Fruit fly (Drosophila melanogaster): Measurements from ENCODE around the gene CG17108.

Gene CG17108

dm6 chr2L:10694053-10694618 is at the start of gene CG17108:
CG17108 (minus strand) TSS chr2L:10694103.
- no peak for TF ChIP-seq CTCF (optimal IDR thresholded peaks at IDR 0.05)
- TF ChIP-seq CG8478 (optimal IDR thresholded peaks at IDR 0.05) = no peak

dm6 chr2L:10736993-10737756 is 43.3 kb upstream of the CG17108 start, which contains the start of the genes Vha16-5 and CG12299:
Vha16-5 (minus strand) TSS chr2L:10737043.
CG12299 (plus strand) TSS chr2L:10737345.
- no peak for TF ChIP-seq CTCF (optimal IDR thresholded peaks at IDR 0.05)

- TF ChIP-seq CTCF (optimal IDR thresholded peaks at IDR 0.05) (no peak), CG8478 (optimal IDR thresholded peaks at IDR 0.05) (no peak)
Measured at dm6 chr2L:10735923-10736322, 42.0 kb upstream of the CG17108 start, which contains the start of gene Nup107. Nup107 (minus strand) TSS chr2L:10736071.

dm6 chr2L:10732343-10732808 is 38.5 kb upstream of the CG17108 start, which contains the start of the genes EMC3 and Dpy-30L1:
EMC3 (minus strand) TSS chr2L:10732423.
Dpy-30L1 (plus strand) TSS chr2L:10732653.
- TF ChIP-seq CG8478 (optimal IDR thresholded peaks at IDR 0.05) (no peak), CTCF (optimal IDR thresholded peaks at IDR 0.05) (no peak)

dm6 chr2L:10729955-10730354 is 36.1 kb upstream of the CG17108 start, which contains the start of gene CG17118:
CG17118 (plus strand) TSS chr2L:10730255.
- TF ChIP-seq CG8478 (optimal IDR thresholded peaks at IDR 0.05) = no peak
- no peak for TF ChIP-seq CTCF (optimal IDR thresholded peaks at IDR 0.05)

- TF ChIP-seq CTCF (optimal IDR thresholded peaks at IDR 0.05) (no peak), CG8478 (optimal IDR thresholded peaks at IDR 0.05) (no peak)
Measured at dm6 chr2L:10728751-10729150, 34.8 kb upstream of the CG17108 start, which contains the start of gene CG6443. CG6443 (plus strand) TSS chr2L:10728978.

- no peak for TF ChIP-seq CG8478 (optimal IDR thresholded peaks at IDR 0.05)
- TF ChIP-seq CTCF (optimal IDR thresholded peaks at IDR 0.05) = no peak
Measured at dm6 chr2L:10723903-10724302, 30.0 kb upstream of the CG17108 start, which contains the start of gene CG6431. CG6431 (plus strand) TSS chr2L:10724203.

- TF ChIP-seq CTCF (optimal IDR thresholded peaks at IDR 0.05) = no peak
- no peak for TF ChIP-seq CG8478 (optimal IDR thresholded peaks at IDR 0.05)
Measured at dm6 chr2L:10721535-10721934, 27.6 kb upstream of the CG17108 start.

- no peak for TF ChIP-seq CTCF (optimal IDR thresholded peaks at IDR 0.05)
- no peak for TF ChIP-seq CG8478 (optimal IDR thresholded peaks at IDR 0.05)
Measured at dm6 chr2L:10711221-10711620, 17.3 kb upstream of the CG17108 start.

dm6 chr2L:10709353-10709752 is 15.4 kb upstream of the CG17108 start, which contains the start of gene Lip2:
Lip2 (minus strand) TSS chr2L:10709453.
- TF ChIP-seq CTCF (optimal IDR thresholded peaks at IDR 0.05) (no peak), CG8478 (optimal IDR thresholded peaks at IDR 0.05) (no peak)

- TF ChIP-seq CG8478 (optimal IDR thresholded peaks at IDR 0.05) = no peak
- no peak for TF ChIP-seq CTCF (optimal IDR thresholded peaks at IDR 0.05)
Measured at dm6 chr2L:10708089-10708488, 14.2 kb upstream of the CG17108 start.

dm6 chr2L:10706267-10706666 is 12.4 kb upstream of the CG17108 start:
- no peak for TF ChIP-seq CTCF (optimal IDR thresholded peaks at IDR 0.05)
- no peak for TF ChIP-seq CG8478 (optimal IDR thresholded peaks at IDR 0.05)

dm6 chr2L:10704425-10704824 is 10.5 kb upstream of the CG17108 start:
- TF ChIP-seq CG8478 (optimal IDR thresholded peaks at IDR 0.05) = no peak
- no peak for TF ChIP-seq CTCF (optimal IDR thresholded peaks at IDR 0.05)

dm6 chr2L:10703281-10703680 is 9.4 kb upstream of the CG17108 start, which contains the start of gene CG6415:
CG6415 (plus strand) TSS chr2L:10703621.
- no peak for TF ChIP-seq CTCF (optimal IDR thresholded peaks at IDR 0.05)
- TF ChIP-seq CG8478 (optimal IDR thresholded peaks at IDR 0.05) = no peak

dm6 chr2L:10701499-10702062 is 7.7 kb upstream of the CG17108 start, which contains the start of gene Lip1:
Lip1 (minus strand) TSS chr2L:10701544.
- TF ChIP-seq CG8478 (optimal IDR thresholded peaks at IDR 0.05) = no peak
- TF ChIP-seq CTCF (optimal IDR thresholded peaks at IDR 0.05) = no peak
